Fruit fly (Drosophila melanogaster) whole organism, embryonic: ENCODE measurements around the gene CG31041.

Source experiments
- ATbp ChIP-seq: fragments of 200-800 bp; sonication (Bioruptor generic); optimal IDR thresholded peaks from 2 replicates; lab custom pipeline; 2017; ENCODE audit warnings: missing biosample characterization, mild to moderate bottlenecking, missing genetic modification characterization, missing genetic modification reagents
- Antp ChIP-seq: fragments of 200-800 bp; sonication (Bioruptor generic); optimal IDR thresholded peaks from 3 replicates; lab custom pipeline; 2016; ENCODE audit warnings: missing biosample characterization, missing genetic modification characterization
- CG10147 ChIP-seq: fragments of 200-800 bp; sonication (Bioruptor generic); optimal IDR thresholded peaks from 2 replicates; lab custom pipeline; 2019; ENCODE audit warnings: missing biosample characterization, mild to moderate bottlenecking, missing genetic modification characterization, moderate library complexity
- CG10274 ChIP-seq: fragments of 200-800 bp; sonication (Bioruptor generic); optimal IDR thresholded peaks from 3 replicates; lab custom pipeline; 2017; ENCODE audit warnings: missing biosample characterization, mild to moderate bottlenecking, missing genetic modification characterization
- CG11695 ChIP-seq: fragments of 200-800 bp; sonication (Bioruptor generic); IDR thresholded peaks from 3 replicates; pipeline ENCODE4 v1.3.6; 2022; ENCODE audit warnings: missing biosample characterization, missing genetic modification characterization
- CG12155 ChIP-seq: fragments of 200-800 bp; sonication (Bioruptor generic); optimal IDR thresholded peaks from 3 replicates; lab custom pipeline; 2016; ENCODE audit warnings: missing biosample characterization, missing genetic modification characterization
- CG17829 ChIP-seq: fragments of 200-800 bp; optimal IDR thresholded peaks from 2 replicates; lab custom pipeline; 2019; ENCODE audit warnings: missing biosample characterization, mild to moderate bottlenecking, missing genetic modification characterization, moderate library complexity
- CG30403 ChIP-seq: fragments of 200-800 bp; sonication (Bioruptor generic); optimal IDR thresholded peaks from 3 replicates; lab custom pipeline; 2016; ENCODE audit warnings: missing biosample characterization, missing genetic modification characterization
- CG3407 ChIP-seq: fragments of 200-800 bp; sonication (Bioruptor generic); optimal IDR thresholded peaks from 2 replicates; lab custom pipeline; 2018; ENCODE audit warnings: missing biosample characterization, mild to moderate bottlenecking, missing genetic modification characterization
- CG4282 ChIP-seq: fragments of 200-800 bp; sonication (Bioruptor generic); optimal IDR thresholded peaks from 2 replicates; lab custom pipeline; 2016; ENCODE audit warnings: missing biosample characterization, missing genetic modification characterization
- CG6175 ChIP-seq: fragments of 200-800 bp; sonication (Bioruptor generic); IDR thresholded peaks from 3 replicates; pipeline ENCODE4 v1.3.6; 2022; ENCODE audit warnings: missing biosample characterization, missing genetic modification characterization
- CG6272 ChIP-seq: fragments of 200-800 bp; sonication (Bioruptor generic); IDR thresholded peaks from 2 replicates; pipeline ENCODE4 v1.3.6; 2022; ENCODE audit warnings: missing biosample characterization, missing genetic modification characterization
- CG8089 ChIP-seq: fragments of 200-800 bp; sonication (Bioruptor generic); optimal IDR thresholded peaks from 3 replicates; lab custom pipeline; 2016; ENCODE audit warnings: missing biosample characterization, missing genetic modification characterization
- CG8944 ChIP-seq: fragments of 200-800 bp; sonication (Bioruptor generic); optimal IDR thresholded peaks from 3 replicates; lab custom pipeline; 2016; ENCODE audit warnings: missing biosample characterization, missing genetic modification characterization
- Camta ChIP-seq: fragments of 200-800 bp; sonication (Bioruptor generic); optimal IDR thresholded peaks from 2 replicates; lab custom pipeline; 2016; ENCODE audit warnings: missing biosample characterization, missing genetic modification characterization
- Chrac-16 ChIP-seq: fragments of 200-800 bp; sonication (Bioruptor generic); optimal IDR thresholded peaks from 3 replicates; lab custom pipeline; 2016; ENCODE audit warnings: missing biosample characterization, missing genetic modification characterization
- D19B ChIP-seq: fragments of 200-800 bp; sonication (Bioruptor generic); optimal IDR thresholded peaks from 2 replicates; lab custom pipeline; 2017; ENCODE audit warnings: missing biosample characterization, mild to moderate bottlenecking, missing genetic modification characterization
- Dad ChIP-seq: fragments of 200-800 bp; sonication (Bioruptor generic); optimal IDR thresholded peaks from 3 replicates; lab custom pipeline; 2016; ENCODE audit warnings: missing biosample characterization, missing genetic modification characterization
- Dfd ChIP-seq, 2 experiments: fragments of >200 bp; optimal IDR thresholded peaks; 2 replicates each; lab custom pipeline; 2017; ENCODE audit warnings: missing biosample characterization in 2 of 2, missing genetic modification characterization in 2 of 2
- Dip2 ChIP-seq: fragments of 200-800 bp; sonication (Bioruptor generic); IDR thresholded peaks from 2 replicates; pipeline ENCODE4 v1.3.6; 2022; ENCODE audit warnings: missing biosample characterization, missing genetic modification characterization
- MTF-1 ChIP-seq: fragments of 200-800 bp; sonication (Bioruptor generic); optimal IDR thresholded peaks from 2 replicates; lab custom pipeline; 2018; ENCODE audit warnings: missing biosample characterization, mild to moderate bottlenecking, missing genetic modification characterization, borderline replicate concordance
- Meics ChIP-seq: fragments of 200-800 bp; sonication (Bioruptor generic); optimal IDR thresholded peaks from 2 replicates; lab custom pipeline; 2017; ENCODE audit warnings: missing biosample characterization, mild to moderate bottlenecking, missing genetic modification characterization
- NFAT ChIP-seq: fragments of 200-800 bp; sonication (Bioruptor generic); IDR thresholded peaks from 2 replicates; pipeline ENCODE4 v1.3.6; 2022; ENCODE audit warnings: missing biosample characterization, missing genetic modification characterization
- Oaz ChIP-seq: fragments of 200-800 bp; sonication (Bioruptor generic); IDR thresholded peaks from 2 replicates; pipeline ENCODE4 v1.3.6; 2022; ENCODE audit warnings: missing biosample characterization, missing genetic modification characterization
- Optix ChIP-seq: fragments of 200-800 bp; sonication (Bioruptor generic); IDR thresholded peaks from 3 replicates; pipeline ENCODE4 v1.3.6; 2022; ENCODE audit warnings: missing biosample characterization, missing genetic modification characterization
- Pdp1 ChIP-seq, 2 experiments: fragments of 200-800 bp; sonication (Bioruptor generic); optimal IDR thresholded peaks; 3 replicates each; lab custom pipeline; 2016; ENCODE audit warnings: missing biosample characterization in 2 of 2, missing genetic modification characterization in 2 of 2, mild to moderate bottlenecking in 1 of 2, moderate library complexity in 1 of 2
- Ptx1 ChIP-seq: fragments of 200-800 bp; sonication (Bioruptor generic); IDR thresholded peaks from 2 replicates; pipeline ENCODE4 v1.3.6; 2022; ENCODE audit warnings: missing biosample characterization, missing genetic modification characterization
- chif ChIP-seq, 2 experiments: fragments of 200-800 bp; sonication (Bioruptor generic); optimal IDR thresholded peaks; 3 replicates each; lab custom pipeline; 2016; ENCODE audit warnings: missing biosample characterization in 2 of 2, missing genetic modification characterization in 2 of 2
- crp ChIP-seq, 2 experiments: fragments of 200-800 bp; sonication (Bioruptor generic); optimal IDR thresholded peaks; 2 replicates in 1 of 2; 3 replicates in 1 of 2; lab custom pipeline; 2017; ENCODE audit warnings: missing biosample characterization in 2 of 2, missing genetic modification characterization in 2 of 2, mild to moderate bottlenecking in 1 of 2, moderate library complexity in 1 of 2
- dm ChIP-seq: fragments of 200-800 bp; sonication (Bioruptor generic); optimal IDR thresholded peaks from 3 replicates; lab custom pipeline; 2016; ENCODE audit warnings: missing biosample characterization, missing genetic modification characterization
- dmrt99B ChIP-seq: fragments of 200-800 bp; sonication (Bioruptor generic); optimal IDR thresholded peaks from 2 replicates; lab custom pipeline; 2018; ENCODE audit warnings: missing biosample characterization, mild to moderate bottlenecking, missing genetic modification characterization, moderate library complexity
- gfzf ChIP-seq: fragments of 200-800 bp; sonication (Bioruptor generic); optimal IDR thresholded peaks from 2 replicates; lab custom pipeline; 2016; ENCODE audit warnings: missing biosample characterization, mild to moderate bottlenecking, missing genetic modification characterization, moderate library complexity
- lilli ChIP-seq: fragments of 200-800 bp; sonication (Bioruptor generic); optimal IDR thresholded peaks from 3 replicates; lab custom pipeline; 2016; ENCODE audit warnings: missing biosample characterization, missing genetic modification characterization
- row ChIP-seq: fragments of 200-800 bp; sonication (Bioruptor generic); IDR thresholded peaks from 3 replicates; pipeline ENCODE4 v1.3.6; 2022; ENCODE audit warnings: missing biosample characterization, missing genetic modification characterization
- salm ChIP-seq: fragments of 200-800 bp; sonication (Bioruptor generic); optimal IDR thresholded peaks from 2 replicates; lab custom pipeline; 2018; ENCODE audit warnings: missing biosample characterization, mild to moderate bottlenecking, missing genetic modification characterization
- sens ChIP-seq: fragments of 200-800 bp; sonication (Bioruptor generic); peaks from one replicate; lab custom pipeline; 2016; ENCODE audit warnings: missing biosample characterization, missing genetic modification characterization
- sug ChIP-seq: fragments of 200-800 bp; optimal IDR thresholded peaks from 2 replicates; lab custom pipeline; 2019; ENCODE audit warnings: missing biosample characterization, mild to moderate bottlenecking, missing genetic modification characterization, moderate library complexity
- tgo ChIP-seq: fragments of 200-800 bp; sonication (Bioruptor generic); IDR thresholded peaks from 3 replicates; pipeline ENCODE4 v1.3.6; 2022; ENCODE audit warnings: missing biosample characterization, missing genetic modification characterization
- vfl ChIP-seq: fragments of 200-800 bp; sonication (Bioruptor generic); optimal IDR thresholded peaks from 2 replicates; lab custom pipeline; 2016; ENCODE audit warnings: missing biosample characterization, missing genetic modification characterization
- wek ChIP-seq: fragments of 200-800 bp; sonication (Bioruptor generic); optimal IDR thresholded peaks from 3 replicates; lab custom pipeline; 2018; ENCODE audit warnings: missing biosample characterization, mild to moderate bottlenecking, missing genetic modification characterization, moderate library complexity

CG31041 gene

dm6 chr3R:29591481-29592138 is 904 bp upstream of the CG31041 start, which contains the start of gene alph (continued):
- TF ChIP-seq CG17829 (tag; lab: Kevin White, UChicago) (peak; percentile 63), dmrt99B (tag; lab: Kevin White, UChicago) (peak; percentile 4), Chrac-16 (GFP tag; lab: Kevin White, UChicago) (peak; percentile 39), CG8944 (GFP tag; lab: Kevin White, UChicago) (no peak), Pdp1 (GFP tag; optimal IDR thresholded peaks at IDR 0.05; lab: Kevin White, UChicago) (peak in 1 of 2 experiments; percentile 81), CG30403 (GFP tag; lab: Kevin White, UChicago) (peak; percentile 33), CG10147 (peak; percentile 7), D19B (GFP tag; lab: Kevin White, UChicago) (no peak), CG8089 (no peak), Dip2 (GFP tag; lab: Robert Waterston, UW) (no peak), CG12155 (GFP tag; lab: Kevin White, UChicago) (peak; percentile 22), Dad (GFP tag; lab: Kevin White, UChicago) (peak; percentile 51), salm (tag; lab: Kevin White, UChicago) (no peak), dm (GFP tag; lab: Kevin White, UChicago) (peak; percentile 64), CG11695 (GFP tag; lab: Robert Waterston, UW) (no peak), CG10274 (GFP tag; lab: Kevin White, UChicago) (no peak), lilli (GFP tag; lab: Kevin White, UChicago) (peak; percentile 51), CG6272 (GFP tag; lab: Robert Waterston, UW) (peak; percentile 60; the same call in 1 of the 2 replicates), Meics (GFP tag; lab: Kevin White, UChicago) (peak; percentile 40), chif (GFP tag; optimal IDR thresholded peaks at IDR 0.05; lab: Kevin White, UChicago) (peak in 1 of 2 experiments; percentile 46), MTF-1 (GFP tag; lab: Kevin White, UChicago) (no peak), CG6175 (GFP tag; lab: Robert Waterston, UW) (no peak), CG4282 (GFP tag; lab: Kevin White, UChicago) (no peak), tgo (GFP tag; lab: Robert Waterston, UW) (no peak), Ptx1 (GFP tag; lab: Robert Waterston, UW) (no peak), vfl (GFP tag; lab: Kevin White, UChicago) (peak; percentile 9), sens (GFP tag; lab: Kevin White, UChicago) (peak; percentile 94), Antp (GFP tag; lab: Kevin White, UChicago) (peak; percentile 28), row (GFP tag; lab: Robert Waterston, UW) (peak; percentile 44; the same call in 2 of the 3 replicates), sug (tag; lab: Kevin White, UChicago) (peak; percentile 19), wek (no peak), Dfd (GFP tag; optimal IDR thresholded peaks at IDR 0.05; lab: Kevin White, UChicago) (no peak), ATbp (GFP tag; lab: Kevin White, UChicago) (peak; percentile 15), NFAT (GFP tag; lab: Robert Waterston, UW) (peak; percentile 59; the same call in 1 of the 2 replicates), CG3407 (GFP tag; lab: Kevin White, UChicago) (peak; percentile 6), Oaz (GFP tag; lab: Robert Waterston, UW) (no peak), gfzf (GFP tag; lab: Kevin White, UChicago) (peak; percentile 53), crp (GFP tag; optimal IDR thresholded peaks at IDR 0.05; lab: Kevin White, UChicago) (peak in 1 of 2 experiments; percentile 59)

DNA sequence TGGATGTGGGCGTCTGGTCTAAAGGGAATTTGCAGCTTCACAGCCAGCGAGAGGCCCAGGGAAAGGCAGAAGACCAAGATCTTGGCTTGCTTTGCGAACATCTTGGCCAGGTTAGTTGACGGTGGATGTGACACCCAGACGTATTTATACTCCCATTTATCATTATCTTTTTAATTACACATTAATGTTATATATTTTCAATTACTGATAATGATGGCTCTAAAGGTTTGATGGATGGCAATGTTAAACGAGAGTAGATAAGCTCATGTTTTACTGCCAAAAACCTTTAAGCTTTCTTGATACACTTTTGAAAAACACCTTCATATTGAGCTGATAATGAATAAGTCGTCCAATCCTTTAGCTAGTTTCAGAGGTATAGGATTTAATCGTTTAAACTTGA is 1.0 kb downstream of the CG31041 start, which contains the start of gene CG11470:
Gene CG11470, minus strand, starts transcription at position 101 of the 400 bp plus-strand sequence.
- TF ChIP-seq Optix (GFP tag; lab: Robert Waterston, UW) = 0 out of 3 replicates have a peak, but pooled peaks have one; percentile 9
- no peak for TF ChIP-seq Camta (GFP tag; lab: Kevin White, UChicago)
